Fruit fly (Drosophila melanogaster): ENCODE measurements around the gene jigr1.

The jigr1 gene

dm6 chr3R:25631079-25631478, 6.6 kb upstream of the jigr1 start (continued):
- no peak for TF ChIP-seq CG3995 (GFP tag; optimal IDR thresholded peaks at IDR 0.05)
- TF ChIP-seq unpg (GFP tag; optimal IDR thresholded peaks at IDR 0.05): peak; percentile 72
- peak; percentile 36 for TF ChIP-seq ERR (GFP tag; optimal IDR thresholded peaks at IDR 0.05)
- peak; percentile 49; the same call in 1 of the 3 replicates for TF ChIP-seq otp (GFP tag; IDR thresholded peaks at IDR 0.05)
- peak; percentile 11 for TF ChIP-seq Atf3 (GFP tag; optimal IDR thresholded peaks at IDR 0.05)
- TF ChIP-seq CG7987 (GFP tag; optimal IDR thresholded peaks at IDR 0.05): no peak
- peak; percentile 59 for TF ChIP-seq Hsf (GFP tag; optimal IDR thresholded peaks at IDR 0.05)
- TF ChIP-seq sima (GFP tag; optimal IDR thresholded peaks at IDR 0.05): peak; percentile 15
- TF ChIP-seq CG14667 (GFP tag; IDR thresholded peaks at IDR 0.05): peak; percentile 44
- TF ChIP-seq CG12744 (GFP tag; optimal IDR thresholded peaks at IDR 0.05): no peak
- peak; percentile 51 for TF ChIP-seq BtbVII (GFP tag; optimal IDR thresholded peaks at IDR 0.05)
- no peak for TF ChIP-seq CG10959 (GFP tag; IDR thresholded peaks at IDR 0.05)
- peak; percentile 28 for TF ChIP-seq en (GFP tag; optimal IDR thresholded peaks at IDR 0.05)
- TF ChIP-seq CG6765 (GFP tag; optimal IDR thresholded peaks at IDR 0.05): peak; percentile 48
- peak; percentile 44; the same call in 1 of the 2 replicates for TF ChIP-seq Taf1 (GFP tag; IDR thresholded peaks at IDR 0.05)
- TF ChIP-seq NfI (GFP tag; optimal IDR thresholded peaks at IDR 0.05): peak; percentile 66
- 0 out of 3 replicates have a peak, but pooled peaks have one; percentile 17 for TF ChIP-seq gce (GFP tag; IDR thresholded peaks at IDR 0.05)
- peak; percentile 62 for TF ChIP-seq CG18262 (tag; optimal IDR thresholded peaks at IDR 0.05)
- TF ChIP-seq gro (GFP tag; optimal IDR thresholded peaks at IDR 0.05): no peak
- TF ChIP-seq corto (GFP tag; optimal IDR thresholded peaks at IDR 0.05): no peak
- TF ChIP-seq CG12155 (GFP tag; optimal IDR thresholded peaks at IDR 0.05): peak; percentile 11
- no peak for TF ChIP-seq CG12236 (GFP tag; optimal IDR thresholded peaks at IDR 0.05)
- TF ChIP-seq CG2202 (tag; optimal IDR thresholded peaks at IDR 0.05): no peak
- TF ChIP-seq Sin3A (optimal IDR thresholded peaks at IDR 0.05): no peak
- peak; percentile 34 for TF ChIP-seq schlank (tag; optimal IDR thresholded peaks at IDR 0.05)
- peak; percentile 30 for TF ChIP-seq CG4328 (GFP tag; optimal IDR thresholded peaks at IDR 0.05)
- TF ChIP-seq esg (GFP tag; conservative IDR thresholded peaks at IDR 0.05): peak; percentile 75
- 0 out of 3 replicates have a peak, but pooled peaks have one; percentile 42 for TF ChIP-seq C15 (GFP tag; IDR thresholded peaks at IDR 0.05)
- TF ChIP-seq CG10979 (tag; optimal IDR thresholded peaks at IDR 0.05): peak; percentile 72
- TF ChIP-seq CG30431 (GFP tag; optimal IDR thresholded peaks at IDR 0.05): peak; percentile 52
- peak; percentile 38; the same call in 1 of the 2 replicates for TF ChIP-seq wdn (GFP tag; IDR thresholded peaks at IDR 0.05)
- peak; percentile 71 for TF ChIP-seq nerfin-1 (tag; optimal IDR thresholded peaks at IDR 0.05)
- TF ChIP-seq HLHmδ (GFP tag; optimal IDR thresholded peaks at IDR 0.05): no peak
- TF ChIP-seq odd (GFP tag; optimal IDR thresholded peaks at IDR 0.05): no peak
- peak; percentile 37 for TF ChIP-seq CG11723 (GFP tag; optimal IDR thresholded peaks at IDR 0.05)
- no peak for TF ChIP-seq sc (optimal IDR thresholded peaks at IDR 0.05)
- TF ChIP-seq sc (GFP tag; optimal IDR thresholded peaks at IDR 0.05): peak; percentile 63
- 0 out of 2 replicates have a peak, but pooled peaks have one; percentile 4 for TF ChIP-seq CG17612 (GFP tag; IDR thresholded peaks at IDR 0.05)
- TF ChIP-seq pita (GFP tag; optimal IDR thresholded peaks at IDR 0.05): no peak
- TF ChIP-seq sens (GFP tag): peak; percentile 95
- TF ChIP-seq CG4707 (GFP tag; optimal IDR thresholded peaks at IDR 0.05): peak; percentile 17
- no peak for TF ChIP-seq CG7963 (GFP tag; IDR thresholded peaks at IDR 0.05; ENCODE audit: partially characterized antibody)
- no peak for TF ChIP-seq CG4854 (GFP tag; optimal IDR thresholded peaks at IDR 0.05)
- no peak for TF ChIP-seq Vsx1 (GFP tag; optimal IDR thresholded peaks at IDR 0.05)
- no peak for TF ChIP-seq CG3065 (GFP tag; optimal IDR thresholded peaks at IDR 0.05)
- peak; percentile 47 for TF ChIP-seq CG1233 (GFP tag; optimal IDR thresholded peaks at IDR 0.05)
- TF ChIP-seq cwo (GFP tag; optimal IDR thresholded peaks at IDR 0.05): peak; percentile 66
- peak; percentile 31 for TF ChIP-seq CG31365 (tag; optimal IDR thresholded peaks at IDR 0.05)
- TF ChIP-seq rib (GFP tag; IDR thresholded peaks at IDR 0.05): 0 out of 2 replicates have a peak, but pooled peaks have one; percentile 22
- peak; percentile 46 for TF ChIP-seq CG2875 (GFP tag; optimal IDR thresholded peaks at IDR 0.05)
- peak; percentile 26 for TF ChIP-seq Atf-2 (GFP tag; optimal IDR thresholded peaks at IDR 0.05)
- TF ChIP-seq NFAT (GFP tag; IDR thresholded peaks at IDR 0.05): no peak; the same call in 1 of the 2 replicates
